Worm (Caenorhabditis elegans) whole organism, L1 larva: ENCODE results near the gene srh-56.

Source experiments
- C04F5.9 ChIP-seq: sonication (generic microtip); optimal IDR thresholded peaks from 2 replicates; lab custom pipeline; 2016; ENCODE audit warnings: missing genetic modification characterization, missing compliant biosample characterization
- F16B12.6 ChIP-seq: fragments of 150-350 bp; optimal IDR thresholded peaks from 2 replicates; lab custom pipeline; 2014; ENCODE audit warnings: missing biosample characterization, missing genetic modification characterization
- Y116A8C.19 ChIP-seq: sonication (generic microtip); optimal IDR thresholded peaks from 2 replicates; lab custom pipeline; 2016; ENCODE audit warnings: missing compliant biosample characterization, missing genetic modification characterization, borderline replicate concordance
- alr-1 ChIP-seq: fragments of 200-800 bp; sonication (Bioruptor generic); optimal IDR thresholded peaks from 2 replicates; lab custom pipeline; 2018; ENCODE audit warnings: borderline replicate concordance, mild to moderate bottlenecking, missing genetic modification characterization, missing compliant biosample characterization
- ceh-63 ChIP-seq: fragments of 200-800 bp; sonication (Bioruptor generic); optimal IDR thresholded peaks from 2 replicates; lab custom pipeline; 2018; ENCODE audit warnings: mild to moderate bottlenecking, missing genetic modification characterization, missing compliant biosample characterization
- ceh-82 ChIP-seq, 3 experiments: fragments of 150-350 bp in 1 of 3; sonication (generic microtip) in 2 of 3; optimal IDR thresholded peaks; 2 replicates each; lab custom pipeline; 2014 to 2017; ENCODE audit warnings: missing biosample characterization in 3 of 3, missing genetic modification characterization in 3 of 3
- dpl-1 ChIP-seq, 3 experiments: fragments of 150-350 bp in 2 of 3; sonication (generic microtip) in 1 of 3; optimal IDR thresholded peaks; 2 replicates each; lab custom pipeline; 2014 to 2017; ENCODE audit warnings: missing biosample characterization in 3 of 3, missing genetic modification characterization in 3 of 3, missing genetic modification reagents in 3 of 3
- efl-1 ChIP-seq, 4 experiments: fragments of 150-350 bp; optimal IDR thresholded peaks in 3 of 4; peaks in 1 of 4; 1 replicate in 1 of 4; 2 replicates in 3 of 4; lab custom pipeline; 2014; ENCODE audit warnings: missing biosample characterization in 2 of 4, missing genetic modification characterization in 2 of 4, missing genetic modification reagents in 2 of 4
- elt-2 ChIP-seq: sonication (generic microtip); optimal IDR thresholded peaks from 2 replicates; lab custom pipeline; 2016; ENCODE audit warnings: missing genetic modification characterization, mild to moderate bottlenecking, inconsistent platforms, missing compliant biosample characterization, missing genetic modification reagents
- elt-3 ChIP-seq, 6 experiments: fragments of 150-350 bp in 1 of 6; sonication (generic microtip); optimal IDR thresholded peaks; 2 replicates each; lab custom pipeline; 2017 to 2018; ENCODE audit warnings: missing biosample characterization in 6 of 6, missing genetic modification characterization in 6 of 6, inconsistent platforms in 1 of 6
- fkh-10 ChIP-seq: sonication (generic microtip); optimal IDR thresholded peaks from 2 replicates; lab custom pipeline; 2017; ENCODE audit warnings: missing biosample characterization, missing genetic modification reagents, missing genetic modification characterization
- grh-1 ChIP-seq: fragments of 200-800 bp; sonication (Bioruptor generic); IDR thresholded peaks from 2 replicates; pipeline ENCODE4 v1.3.6; 2022; ENCODE audit warnings: missing genetic modification reagents, missing genetic modification characterization, missing compliant biosample characterization
- hpl-2 ChIP-seq: fragments of 150-350 bp; optimal IDR thresholded peaks from 2 replicates; lab custom pipeline; 2014; ENCODE audit warnings: missing biosample characterization, missing genetic modification reagents, missing genetic modification characterization
- isw-1 ChIP-seq: fragments of 200-800 bp; sonication (Bioruptor generic); IDR thresholded peaks from 2 replicates; pipeline ENCODE4 v1.3.6; 2022; ENCODE audit warnings: missing genetic modification characterization, missing compliant biosample characterization
- jun-1 ChIP-seq: fragments of 150-350 bp; optimal IDR thresholded peaks from 2 replicates; lab custom pipeline; 2014; ENCODE audit warnings: missing biosample characterization, missing genetic modification reagents, missing genetic modification characterization
- lin-13 ChIP-seq: fragments of 150-350 bp; optimal IDR thresholded peaks from 2 replicates; lab custom pipeline; 2014; ENCODE audit warnings: missing biosample characterization, missing genetic modification reagents, missing genetic modification characterization
- lin-14 ChIP-seq: fragments of 200-800 bp; sonication (Bioruptor generic); optimal IDR thresholded peaks from 2 replicates; lab custom pipeline; 2018; ENCODE audit warnings: mild to moderate bottlenecking, missing genetic modification characterization, moderate library complexity, missing compliant biosample characterization
- lin-35 ChIP-seq, 2 experiments: fragments of 150-350 bp; optimal IDR thresholded peaks; 2 replicates each; lab custom pipeline; 2014; ENCODE audit warnings: missing biosample characterization in 2 of 2, missing genetic modification characterization in 2 of 2, missing genetic modification reagents in 2 of 2
- lin-39 ChIP-seq: fragments of 150-350 bp; optimal IDR thresholded peaks from 2 replicates; lab custom pipeline; 2014; ENCODE audit warnings: missing biosample characterization, missing genetic modification reagents, missing genetic modification characterization
- lir-3 ChIP-seq: sonication (generic microtip); optimal IDR thresholded peaks from 2 replicates; lab custom pipeline; 2016; ENCODE audit warnings: mild to moderate bottlenecking, missing genetic modification characterization, moderate library complexity, missing compliant biosample characterization; ENCODE audit not compliant: poor library complexity
- lsy-2 ChIP-seq, 2 experiments: fragments of 150-350 bp; optimal IDR thresholded peaks; 2 replicates each; lab custom pipeline; 2014; ENCODE audit warnings: missing biosample characterization in 2 of 2, missing genetic modification characterization in 2 of 2
- mdl-1 ChIP-seq, 2 experiments: fragments of 150-350 bp; optimal IDR thresholded peaks; 2 replicates each; lab custom pipeline; 2014 to 2017; ENCODE audit warnings: missing biosample characterization in 2 of 2, missing genetic modification characterization in 2 of 2, inconsistent platforms in 1 of 2
- mep-1 ChIP-seq: fragments of 150-350 bp; optimal IDR thresholded peaks from 2 replicates; lab custom pipeline; 2014; ENCODE audit warnings: missing biosample characterization, missing genetic modification characterization
- nhr-11 ChIP-seq: fragments of 150-350 bp; optimal IDR thresholded peaks from 2 replicates; lab custom pipeline; 2014; ENCODE audit warnings: missing biosample characterization, missing genetic modification characterization
- nhr-19 ChIP-seq: fragments of 200-800 bp; sonication (Bioruptor generic); conservative IDR thresholded peaks from 2 replicates; pipeline ENCODE4 v1.3.6; 2022; ENCODE audit warnings: missing genetic modification characterization, missing compliant biosample characterization
- nhr-47 ChIP-seq: sonication (generic microtip); optimal IDR thresholded peaks from 2 replicates; lab custom pipeline; 2016; ENCODE audit warnings: mild to moderate bottlenecking, missing genetic modification characterization, moderate library complexity, missing compliant biosample characterization
- nhr-71 ChIP-seq: sonication (generic microtip); optimal IDR thresholded peaks from 2 replicates; lab custom pipeline; 2016; ENCODE audit warnings: mild to moderate bottlenecking, missing genetic modification characterization, moderate library complexity, missing compliant biosample characterization
- nhr-76 ChIP-seq: sonication (generic microtip); optimal IDR thresholded peaks from 2 replicates; lab custom pipeline; 2017; ENCODE audit warnings: missing biosample characterization, missing genetic modification characterization
- rnt-1 ChIP-seq: sonication (generic microtip); optimal IDR thresholded peaks from 2 replicates; lab custom pipeline; 2016; ENCODE audit warnings: mild to moderate bottlenecking, missing genetic modification characterization, moderate library complexity, missing compliant biosample characterization
- skn-1 ChIP-seq: fragments of 150-350 bp; optimal IDR thresholded peaks from 2 replicates; lab custom pipeline; 2014; ENCODE audit warnings: missing biosample characterization, missing genetic modification characterization
- snpc-4 ChIP-seq: fragments of 150-350 bp; optimal IDR thresholded peaks from 2 replicates; lab custom pipeline; 2014; ENCODE audit warnings: missing biosample characterization, missing genetic modification characterization
- snu-23 ChIP-seq: sonication (generic microtip); optimal IDR thresholded peaks from 2 replicates; lab custom pipeline; 2016; ENCODE audit warnings: missing genetic modification characterization, missing compliant biosample characterization
- tbx-2 ChIP-seq: sonication (generic microtip); optimal IDR thresholded peaks from 2 replicates; lab custom pipeline; 2016; ENCODE audit warnings: missing genetic modification characterization, missing compliant biosample characterization
- tlp-1 ChIP-seq: fragments of 150-350 bp; optimal IDR thresholded peaks from 2 replicates; lab custom pipeline; 2014; ENCODE audit warnings: missing biosample characterization, missing genetic modification characterization
- unc-130 ChIP-seq: fragments of 150-350 bp; optimal IDR thresholded peaks from 2 replicates; lab custom pipeline; 2017; ENCODE audit warnings: missing biosample characterization, missing genetic modification characterization, inconsistent platforms
- unc-62 ChIP-seq: fragments of 150-350 bp; optimal IDR thresholded peaks from 2 replicates; lab custom pipeline; 2014; ENCODE audit warnings: missing biosample characterization, missing genetic modification reagents, missing genetic modification characterization
- unc-98 ChIP-seq: fragments of 200-800 bp; sonication (Bioruptor generic); IDR thresholded peaks from 2 replicates; pipeline ENCODE4 v1.3.6; 2022; ENCODE audit warnings: missing genetic modification characterization, missing compliant biosample characterization
- xbp-1 ChIP-seq: sonication (generic microtip); optimal IDR thresholded peaks from 2 replicates; lab custom pipeline; 2016; ENCODE audit warnings: missing genetic modification characterization, missing compliant biosample characterization
- zag-1 ChIP-seq: fragments of 150-350 bp; optimal IDR thresholded peaks from 2 replicates; lab custom pipeline; 2014; ENCODE audit warnings: missing biosample characterization, missing genetic modification characterization
- ztf-11 ChIP-seq, 2 experiments: sonication (generic microtip); optimal IDR thresholded peaks; 2 replicates each; lab custom pipeline; 2016 to 2017; ENCODE audit warnings: missing genetic modification characterization in 2 of 2, missing biosample characterization in 1 of 2, missing compliant biosample characterization in 1 of 2

Gene srh-56

ce11 chrV:2800676-2801075 is 29.0 kb downstream of the srh-56 start:
- TF ChIP-seq nhr-76 (tag; lab: Kevin White, UChicago) (no peak), zag-1 (tag; lab: Kevin White, UChicago) (no peak), lsy-2 (tag; optimal IDR thresholded peaks at IDR 0.05; lab: Kevin White, UChicago) (no peak), tbx-2 (tag; lab: Kevin White, UChicago) (no peak), F16B12.6 (no peak), ztf-11 (tag; optimal IDR thresholded peaks at IDR 0.05; lab: Kevin White, UChicago) (no peak), mdl-1 (tag; optimal IDR thresholded peaks at IDR 0.05; lab: Kevin White, UChicago) (no peak), nhr-71 (tag; lab: Kevin White, UChicago) (no peak), fkh-10 (GFP tag; lab: Kevin White, UChicago) (no peak), nhr-19 (GFP tag; lab: Robert Waterston, UW) (no peak), tlp-1 (tag; lab: Kevin White, UChicago) (no peak), lir-3 (tag; lab: Kevin White, UChicago) (no peak), Y116A8C.19 (no peak), dpl-1 (GFP tag; optimal IDR thresholded peaks at IDR 0.05; lab: Kevin White, UChicago) (no peak), jun-1 (tag; lab: Kevin White, UChicago) (no peak), isw-1 (GFP tag; lab: Robert Waterston, UW) (no peak), xbp-1 (tag; lab: Kevin White, UChicago) (no peak), efl-1 (optimal IDR thresholded peaks at IDR 0.05; lab: Kevin White, UChicago) (no peak), efl-1 (GFP tag; optimal IDR thresholded peaks at IDR 0.05 in 1 of 2; lab: Kevin White, UChicago) (no peak)

ce11 chrV:2801955-2802354 is 30.3 kb downstream of the srh-56 start:
- TF ChIP-seq snpc-4 (tag; lab: Kevin White, UChicago) (no peak), elt-3 (tag; optimal IDR thresholded peaks at IDR 0.05; lab: Kevin White, UChicago) (no peak), mdl-1 (tag; optimal IDR thresholded peaks at IDR 0.05; lab: Kevin White, UChicago) (no peak), nhr-11 (tag; lab: Kevin White, UChicago) (no peak), mep-1 (tag; lab: Kevin White, UChicago) (no peak), elt-2 (tag; lab: Kevin White, UChicago) (no peak), lin-35 (GFP tag; optimal IDR thresholded peaks at IDR 0.05; lab: Kevin White, UChicago) (no peak), fkh-10 (GFP tag; lab: Kevin White, UChicago) (no peak), lin-39 (no peak), hpl-2 (GFP tag; lab: Kevin White, UChicago) (no peak), lin-13 (GFP tag; lab: Kevin White, UChicago) (no peak), grh-1 (GFP tag; lab: Robert Waterston, UW) (no peak), lin-14 (GFP tag; lab: Kevin White, UChicago) (peak; percentile 36), rnt-1 (peak; percentile 52), alr-1 (tag; lab: Kevin White, UChicago) (no peak), nhr-71 (tag; lab: Kevin White, UChicago) (peak; percentile 25), unc-62 (no peak), unc-98 (no peak), C04F5.9 (tag; lab: Kevin White, UChicago) (no peak)

ce11 chrV:2803258-2803657 is 31.6 kb downstream of the srh-56 start:
- TF ChIP-seq ceh-63 (no peak), nhr-71 (tag; lab: Kevin White, UChicago) (peak; percentile 20), ceh-82 (tag; optimal IDR thresholded peaks at IDR 0.05; lab: Kevin White, UChicago) (no peak), snu-23 (GFP tag; lab: Kevin White, UChicago) (peak; percentile 4), unc-130 (tag; lab: Kevin White, UChicago) (peak; percentile 27), lin-14 (GFP tag; lab: Kevin White, UChicago) (peak; percentile 71), nhr-19 (GFP tag; lab: Robert Waterston, UW) (peak; percentile 11; the same call in 1 of the 2 replicates), C04F5.9 (tag; lab: Kevin White, UChicago) (no peak), grh-1 (GFP tag; lab: Robert Waterston, UW) (no peak), efl-1 (optimal IDR thresholded peaks at IDR 0.05; lab: Kevin White, UChicago) (no peak), efl-1 (GFP tag; optimal IDR thresholded peaks at IDR 0.05 in 1 of 2; lab: Kevin White, UChicago) (peak in 1 of 2 experiments; percentile 81), rnt-1 (peak; percentile 59), nhr-47 (tag; lab: Kevin White, UChicago) (no peak), skn-1 (tag; lab: Kevin White, UChicago) (no peak)
